Worm (Caenorhabditis elegans): ENCODE measurements around the gene mdmh-35.

mdmh-35 gene

DNA sequence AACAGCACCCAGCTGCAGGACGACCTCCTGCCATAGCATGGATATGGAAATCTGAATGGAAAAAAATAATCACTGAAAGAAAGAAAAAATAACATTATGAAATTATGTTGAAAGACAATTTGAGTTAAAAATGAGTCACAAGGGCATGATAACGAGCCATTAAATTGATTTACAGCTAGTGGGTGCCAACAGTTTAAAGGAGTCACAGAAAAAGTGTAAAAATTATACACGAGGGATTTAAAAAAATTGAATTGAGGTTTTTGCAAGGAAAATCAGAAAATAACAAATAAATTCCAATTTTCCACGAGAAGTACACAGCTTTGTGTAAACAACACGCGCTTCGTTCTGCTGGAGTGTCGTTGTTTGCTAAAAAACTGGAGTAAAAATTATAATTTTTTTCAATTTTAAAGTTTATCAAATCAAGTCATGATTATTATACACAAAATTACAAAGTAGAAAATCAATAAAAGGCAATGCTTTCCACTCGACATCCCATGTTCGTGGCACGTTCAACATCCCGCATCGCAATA lies 18.4 kb upstream of the mdmh-35 start, which contains the start of gene T01H3.3:
T01H3.3 (minus strand) TSS at position 51 of the 530 bp plus-strand sequence.
- peak; percentile 57 to 59 for TF ChIP-seq lin-35 (GFP tag; optimal IDR thresholded peaks at IDR 0.05)
- peak; percentile 41; the same call in 1 of the 2 replicates for TF ChIP-seq nhr-19 (GFP tag; conservative IDR thresholded peaks at IDR 0.05)
- TF ChIP-seq mep-1 (tag; optimal IDR thresholded peaks at IDR 0.05): peak; percentile 13
- TF ChIP-seq lin-14 (GFP tag; optimal IDR thresholded peaks at IDR 0.05): peak; percentile 52
- TF ChIP-seq elt-3 (tag; optimal IDR thresholded peaks at IDR 0.05): peak in 2 of 6 experiments; percentile 12 to 43
- peak; percentile 42 to 63 (median 52) for TF ChIP-seq dpl-1 (GFP tag; optimal IDR thresholded peaks at IDR 0.05)
- no peak for TF ChIP-seq ceh-63 (GFP tag; optimal IDR thresholded peaks at IDR 0.05)
- peak; percentile 39 for TF ChIP-seq nhr-85 (tag)
- TF ChIP-seq dsc-1 (tag; optimal IDR thresholded peaks at IDR 0.05): peak; percentile 33
- TF ChIP-seq swsn-7 (tag; optimal IDR thresholded peaks at IDR 0.05): peak; percentile 58
- no peak for TF ChIP-seq aha-1 (tag; optimal IDR thresholded peaks at IDR 0.05)
- TF ChIP-seq C16A3.4 (tag; optimal IDR thresholded peaks at IDR 0.05): peak; percentile 50
- TF ChIP-seq egl-27 (tag; optimal IDR thresholded peaks at IDR 0.05): no peak
- peak; percentile 58 for TF ChIP-seq F16B12.6 (tag; optimal IDR thresholded peaks at IDR 0.05)
- TF ChIP-seq nhr-90 (tag; optimal IDR thresholded peaks at IDR 0.05; ENCODE audit: poor library complexity): peak; percentile 42
- TF ChIP-seq lsy-2 (tag; optimal IDR thresholded peaks at IDR 0.05): peak; percentile 68 to 87
- peak; percentile 52 to 66 for TF ChIP-seq efl-1 (optimal IDR thresholded peaks at IDR 0.05)
- peak in 1 of 2 experiments; percentile 58 for TF ChIP-seq efl-1 (GFP tag; optimal IDR thresholded peaks at IDR 0.05 in 1 of 2)
- no peak for TF ChIP-seq ceh-8 (GFP tag; optimal IDR thresholded peaks at IDR 0.05)
- peak; percentile 66 for TF ChIP-seq nhr-71 (tag; optimal IDR thresholded peaks at IDR 0.05)
- no peak for TF ChIP-seq unc-62 (GFP tag; optimal IDR thresholded peaks at IDR 0.05)
- TF ChIP-seq unc-130 (tag; optimal IDR thresholded peaks at IDR 0.05): peak; percentile 22
- peak; percentile 36 for TF ChIP-seq lin-13 (GFP tag; optimal IDR thresholded peaks at IDR 0.05)
- no peak for TF ChIP-seq tlp-1 (tag; optimal IDR thresholded peaks at IDR 0.05)
- peak in 2 of 3 experiments; percentile 20 to 31 for TF ChIP-seq ceh-82 (tag; optimal IDR thresholded peaks at IDR 0.05)
- TF ChIP-seq rnt-1 (tag; optimal IDR thresholded peaks at IDR 0.05): peak; percentile 40
- no peak for TF ChIP-seq ceh-88 (GFP tag; IDR thresholded peaks at IDR 0.05)
- peak; percentile 52 for TF ChIP-seq nhr-47 (tag; optimal IDR thresholded peaks at IDR 0.05)
- no peak for TF ChIP-seq nhr-12 (tag; optimal IDR thresholded peaks at IDR 0.05)
- TF ChIP-seq ceh-90 (tag; optimal IDR thresholded peaks at IDR 0.05): no peak
- peak; percentile 53 for TF ChIP-seq xbp-1 (tag; optimal IDR thresholded peaks at IDR 0.05)
- peak; percentile 73 for TF ChIP-seq snu-23 (GFP tag; optimal IDR thresholded peaks at IDR 0.05)
- TF ChIP-seq tbx-2 (tag; optimal IDR thresholded peaks at IDR 0.05): peak; percentile 34
- TF ChIP-seq hlh-17 (GFP tag; optimal IDR thresholded peaks at IDR 0.05; ENCODE audit: borderline replicate concordance): no peak
- TF ChIP-seq pag-3 (tag; optimal IDR thresholded peaks at IDR 0.05; ENCODE audit: borderline replicate concordance, insufficient read depth): no peak
- TF ChIP-seq skn-1 (tag; optimal IDR thresholded peaks at IDR 0.05): peak; percentile 25
- TF ChIP-seq nhr-20 (tag; optimal IDR thresholded peaks at IDR 0.05): peak; percentile 43

DNA sequence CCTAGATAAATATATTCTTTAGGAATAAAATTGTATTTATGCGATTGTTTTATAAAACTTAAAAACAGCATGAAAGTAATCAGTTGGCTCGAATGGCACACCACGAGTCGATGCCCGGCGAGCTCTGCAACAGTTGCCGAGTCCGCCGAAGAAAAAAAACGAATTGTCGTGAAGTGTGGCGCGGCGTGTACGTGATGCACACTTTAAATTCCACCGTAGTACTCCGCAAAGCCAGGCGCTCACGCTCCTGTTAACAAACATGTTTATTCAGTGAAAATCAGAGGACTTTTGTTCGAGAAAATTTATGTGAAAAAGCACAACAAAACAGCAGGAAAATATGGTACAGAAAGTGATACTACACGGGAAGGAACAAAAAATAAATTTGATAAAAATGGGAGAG lies 15.1 kb upstream of the mdmh-35 start:
- no peak for TF ChIP-seq zip-4 (GFP tag; optimal IDR thresholded peaks at IDR 0.05)
- peak; percentile 18; the same call in 1 of the 2 replicates for TF ChIP-seq nhr-19 (GFP tag; conservative IDR thresholded peaks at IDR 0.05)
- peak; percentile 76 for TF ChIP-seq C16A3.4 (tag; optimal IDR thresholded peaks at IDR 0.05)
- no peak for TF ChIP-seq alr-1 (tag; optimal IDR thresholded peaks at IDR 0.05; ENCODE audit: borderline replicate concordance)
- peak; percentile 17 for TF ChIP-seq lin-13 (GFP tag; optimal IDR thresholded peaks at IDR 0.05)
- no peak for TF ChIP-seq lin-14 (GFP tag; optimal IDR thresholded peaks at IDR 0.05)
- no peak for TF ChIP-seq nhr-237 (tag; optimal IDR thresholded peaks at IDR 0.05)
- TF ChIP-seq elt-2 (tag; optimal IDR thresholded peaks at IDR 0.05): no peak
- TF ChIP-seq lin-35 (GFP tag; optimal IDR thresholded peaks at IDR 0.05): peak; percentile 65 to 81
- TF ChIP-seq pqm-1 (tag; optimal IDR thresholded peaks at IDR 0.05): no peak
- no peak for TF ChIP-seq egl-27 (tag; optimal IDR thresholded peaks at IDR 0.05)
- no peak for TF ChIP-seq jun-1 (tag; optimal IDR thresholded peaks at IDR 0.05)
- TF ChIP-seq sup-37 (GFP tag; optimal IDR thresholded peaks at IDR 0.05): no peak
- no peak for TF ChIP-seq nhr-77 (tag; optimal IDR thresholded peaks at IDR 0.05)
- peak; percentile 61 to 72 for TF ChIP-seq efl-1 (optimal IDR thresholded peaks at IDR 0.05)
- peak; percentile 61 to 94 for TF ChIP-seq efl-1 (GFP tag; optimal IDR thresholded peaks at IDR 0.05 in 1 of 2)
- TF ChIP-seq ceh-90 (tag; optimal IDR thresholded peaks at IDR 0.05): no peak
- TF ChIP-seq mep-1 (tag; optimal IDR thresholded peaks at IDR 0.05): peak; percentile 47
- no peak for TF ChIP-seq nhr-90 (tag; optimal IDR thresholded peaks at IDR 0.05; ENCODE audit: poor library complexity)
- TF ChIP-seq irx-1 (tag; optimal IDR thresholded peaks at IDR 0.05): no peak
- TF ChIP-seq isw-1 (GFP tag; IDR thresholded peaks at IDR 0.05): peak; percentile 8
- TF ChIP-seq ceh-8 (GFP tag; optimal IDR thresholded peaks at IDR 0.05): no peak
- TF ChIP-seq unc-62 (GFP tag; optimal IDR thresholded peaks at IDR 0.05): no peak
- TF ChIP-seq lin-15B (tag; optimal IDR thresholded peaks at IDR 0.05): peak; percentile 44
- no peak for TF ChIP-seq unc-86 (tag; optimal IDR thresholded peaks at IDR 0.05)
- TF ChIP-seq nhr-20 (tag; optimal IDR thresholded peaks at IDR 0.05): peak; percentile 52
- peak; percentile 35 for TF ChIP-seq xbp-1 (tag; optimal IDR thresholded peaks at IDR 0.05)
